Fruit fly (Drosophila melanogaster) whole organism, embryonic: ENCODE data around the gene CG12814.

Experiments
- BEAF-32 ChIP-seq: fragments of 200-800 bp; sonication (Bioruptor generic); optimal IDR thresholded peaks from 3 replicates; lab custom pipeline; 2017; ENCODE audit warnings: missing biosample characterization, missing genetic modification characterization, mild to moderate bottlenecking, moderate library complexity, missing genetic modification reagents
- CG10274 ChIP-seq: fragments of 200-800 bp; sonication (Bioruptor generic); optimal IDR thresholded peaks from 3 replicates; lab custom pipeline; 2017; ENCODE audit warnings: missing biosample characterization, mild to moderate bottlenecking, missing genetic modification characterization
- CG10654 ChIP-seq: fragments of 200-800 bp; sonication (Bioruptor generic); optimal IDR thresholded peaks from 2 replicates; lab custom pipeline; 2016; ENCODE audit warnings: missing biosample characterization, missing genetic modification characterization
- CG12236 ChIP-seq: fragments of 200-800 bp; sonication (Bioruptor generic); optimal IDR thresholded peaks from 2 replicates; lab custom pipeline; 2016; ENCODE audit warnings: missing biosample characterization, missing genetic modification characterization
- CG13287 ChIP-seq: fragments of 200-800 bp; sonication (Bioruptor generic); IDR thresholded peaks from 2 replicates; pipeline ENCODE4 v1.3.6; 2022; ENCODE audit warnings: missing biosample characterization, missing genetic modification characterization; ENCODE audit not compliant: partially characterized antibody
- CG13894 ChIP-seq: fragments of 200-800 bp; sonication (Bioruptor generic); optimal IDR thresholded peaks from 3 replicates; lab custom pipeline; 2018; ENCODE audit warnings: missing biosample characterization, mild to moderate bottlenecking, missing genetic modification characterization, moderate library complexity
- CG15514 ChIP-seq: fragments of 200-800 bp; sonication (Bioruptor generic); optimal IDR thresholded peaks from 3 replicates; lab custom pipeline; 2017; ENCODE audit warnings: missing biosample characterization, missing genetic modification characterization, mild to moderate bottlenecking, moderate library complexity, missing genetic modification reagents
- CG17328 ChIP-seq: fragments of 200-800 bp; sonication (Bioruptor generic); IDR thresholded peaks from 2 replicates; pipeline ENCODE4 v1.3.6; 2022; ENCODE audit warnings: missing biosample characterization, missing genetic modification characterization
- CG2712 ChIP-seq: fragments of 200-800 bp; optimal IDR thresholded peaks from 3 replicates; lab custom pipeline; 2019; ENCODE audit warnings: missing biosample characterization, mild to moderate bottlenecking, missing genetic modification characterization, moderate library complexity
- CG31365 ChIP-seq: fragments of 200-800 bp; sonication (Bioruptor generic); optimal IDR thresholded peaks from 2 replicates; lab custom pipeline; 2018; ENCODE audit warnings: missing biosample characterization, mild to moderate bottlenecking, missing genetic modification characterization
- CG7928 ChIP-seq: fragments of 200-800 bp; sonication (Bioruptor generic); optimal IDR thresholded peaks from 2 replicates; lab custom pipeline; 2017; ENCODE audit warnings: missing biosample characterization, mild to moderate bottlenecking, missing genetic modification characterization
- CG9932 ChIP-seq: fragments of 200-800 bp; sonication (Bioruptor generic); IDR thresholded peaks from 2 replicates; pipeline ENCODE4 v1.3.6; 2022; ENCODE audit warnings: missing biosample characterization, missing genetic modification characterization
- CoRest ChIP-seq: fragments of 200-800 bp; sonication (Bioruptor generic); optimal IDR thresholded peaks from 3 replicates; lab custom pipeline; 2018; ENCODE audit warnings: missing biosample characterization, mild to moderate bottlenecking, missing genetic modification characterization, moderate library complexity
- Dll ChIP-seq: fragments of 200-800 bp; sonication (Bioruptor generic); IDR thresholded peaks from 4 replicates; pipeline ENCODE4 v1.3.6; 2022; ENCODE audit warnings: missing biosample characterization, missing genetic modification characterization; ENCODE audit not compliant: partially characterized antibody
- Dp ChIP-seq: fragments of 200-800 bp; sonication (Bioruptor generic); optimal IDR thresholded peaks from 2 replicates; lab custom pipeline; 2018; ENCODE audit warnings: missing biosample characterization, mild to moderate bottlenecking, missing genetic modification characterization, moderate library complexity
- Dref ChIP-seq: fragments of 200-800 bp; sonication (Bioruptor generic); IDR thresholded peaks from 2 replicates; pipeline ENCODE4 v1.3.6; 2022; ENCODE audit warnings: missing biosample characterization, missing genetic modification characterization
- Drgx ChIP-seq: fragments of 200-800 bp; sonication (Bioruptor generic); IDR thresholded peaks from 2 replicates; pipeline ENCODE4 v1.3.6; 2022; ENCODE audit warnings: missing biosample characterization, missing genetic modification characterization
- HLH4C ChIP-seq: fragments of 200-800 bp; sonication (Bioruptor generic); IDR thresholded peaks from 3 replicates; pipeline ENCODE4 v1.3.6; 2022; ENCODE audit warnings: missing biosample characterization, missing genetic modification characterization; ENCODE audit not compliant: partially characterized antibody
- HmgD ChIP-seq: fragments of 200-800 bp; sonication (Bioruptor generic); optimal IDR thresholded peaks from 3 replicates; lab custom pipeline; 2016; ENCODE audit warnings: missing biosample characterization, missing genetic modification characterization
- MBD-R2 ChIP-seq: fragments of 200-800 bp; sonication (Bioruptor generic); IDR thresholded peaks from 2 replicates; pipeline ENCODE4 v1.3.6; 2022; ENCODE audit warnings: missing biosample characterization, missing genetic modification characterization
- Sox100B ChIP-seq: fragments of 200-800 bp; sonication (Bioruptor generic); optimal IDR thresholded peaks from 3 replicates; lab custom pipeline; 2018; ENCODE audit warnings: missing biosample characterization, mild to moderate bottlenecking, missing genetic modification characterization
- Sry-δ ChIP-seq: fragments of 200-800 bp; sonication (Bioruptor generic); optimal IDR thresholded peaks from 2 replicates; lab custom pipeline; 2016; ENCODE audit warnings: missing biosample characterization, missing genetic modification characterization
- ems ChIP-seq: fragments of 200-800 bp; sonication (Bioruptor generic); optimal IDR thresholded peaks from 3 replicates; lab custom pipeline; 2016; ENCODE audit warnings: missing biosample characterization, missing genetic modification characterization
- eve ChIP-seq, 2 experiments: fragments of >200 bp; optimal IDR thresholded peaks; 2 replicates each; lab custom pipeline; 2017; ENCODE audit warnings: missing biosample characterization in 2 of 2, missing genetic modification characterization in 2 of 2
- gfzf ChIP-seq: fragments of 200-800 bp; sonication (Bioruptor generic); optimal IDR thresholded peaks from 2 replicates; lab custom pipeline; 2016; ENCODE audit warnings: missing biosample characterization, mild to moderate bottlenecking, missing genetic modification characterization, moderate library complexity
- jing ChIP-seq: fragments of 200-800 bp; sonication (Bioruptor generic); optimal IDR thresholded peaks from 2 replicates; lab custom pipeline; 2018; ENCODE audit warnings: missing biosample characterization, mild to moderate bottlenecking, missing genetic modification characterization
- kah ChIP-seq: fragments of 200-800 bp; sonication (Bioruptor generic); optimal IDR thresholded peaks from 2 replicates; lab custom pipeline; 2018; ENCODE audit warnings: missing biosample characterization, mild to moderate bottlenecking, missing genetic modification characterization
- lab ChIP-seq: fragments of 200-800 bp; sonication (Bioruptor generic); optimal IDR thresholded peaks from 3 replicates; lab custom pipeline; 2017; ENCODE audit warnings: missing biosample characterization, missing genetic modification characterization, mild to moderate bottlenecking, moderate library complexity, missing genetic modification reagents
- mld ChIP-seq: fragments of 200-800 bp; sonication (Bioruptor generic); IDR thresholded peaks from 3 replicates; pipeline ENCODE4 v1.3.6; 2022; ENCODE audit warnings: missing biosample characterization, missing genetic modification characterization; ENCODE audit not compliant: partially characterized antibody
- nom ChIP-seq: fragments of 200-800 bp; sonication (Bioruptor generic); optimal IDR thresholded peaks from 2 replicates; lab custom pipeline; 2017; ENCODE audit warnings: missing biosample characterization, missing genetic modification characterization, mild to moderate bottlenecking, moderate library complexity, missing genetic modification reagents
- onecut ChIP-seq: fragments of 200-800 bp; sonication (Bioruptor generic); IDR thresholded peaks from 2 replicates; pipeline ENCODE4 v1.3.6; 2022; ENCODE audit warnings: missing biosample characterization, missing genetic modification characterization
- pzg ChIP-seq: fragments of 200-800 bp; sonication (Bioruptor generic); optimal IDR thresholded peaks from 3 replicates; lab custom pipeline; 2018; ENCODE audit warnings: missing biosample characterization, mild to moderate bottlenecking, missing genetic modification characterization, moderate library complexity
- row ChIP-seq: fragments of 200-800 bp; sonication (Bioruptor generic); IDR thresholded peaks from 3 replicates; pipeline ENCODE4 v1.3.6; 2022; ENCODE audit warnings: missing biosample characterization, missing genetic modification characterization
- schlank ChIP-seq: fragments of 200-800 bp; sonication (Bioruptor generic); optimal IDR thresholded peaks from 2 replicates; lab custom pipeline; 2018; ENCODE audit warnings: missing biosample characterization, mild to moderate bottlenecking, missing genetic modification characterization
- slbo ChIP-seq: fragments of 200-800 bp; sonication (Bioruptor generic); IDR thresholded peaks from 2 replicates; pipeline ENCODE4 v1.3.6; 2022; ENCODE audit warnings: missing biosample characterization, missing genetic modification characterization
- stwl ChIP-seq: fragments of 200-800 bp; sonication (Bioruptor generic); optimal IDR thresholded peaks from 3 replicates; lab custom pipeline; 2018; ENCODE audit warnings: missing biosample characterization, mild to moderate bottlenecking, missing genetic modification characterization, moderate library complexity
- z ChIP-seq: fragments of 200-800 bp; sonication (Bioruptor generic); IDR thresholded peaks from 3 replicates; pipeline ENCODE4 v1.3.6; 2022; ENCODE audit warnings: missing biosample characterization, missing genetic modification characterization

Gene CG12814

DNA sequence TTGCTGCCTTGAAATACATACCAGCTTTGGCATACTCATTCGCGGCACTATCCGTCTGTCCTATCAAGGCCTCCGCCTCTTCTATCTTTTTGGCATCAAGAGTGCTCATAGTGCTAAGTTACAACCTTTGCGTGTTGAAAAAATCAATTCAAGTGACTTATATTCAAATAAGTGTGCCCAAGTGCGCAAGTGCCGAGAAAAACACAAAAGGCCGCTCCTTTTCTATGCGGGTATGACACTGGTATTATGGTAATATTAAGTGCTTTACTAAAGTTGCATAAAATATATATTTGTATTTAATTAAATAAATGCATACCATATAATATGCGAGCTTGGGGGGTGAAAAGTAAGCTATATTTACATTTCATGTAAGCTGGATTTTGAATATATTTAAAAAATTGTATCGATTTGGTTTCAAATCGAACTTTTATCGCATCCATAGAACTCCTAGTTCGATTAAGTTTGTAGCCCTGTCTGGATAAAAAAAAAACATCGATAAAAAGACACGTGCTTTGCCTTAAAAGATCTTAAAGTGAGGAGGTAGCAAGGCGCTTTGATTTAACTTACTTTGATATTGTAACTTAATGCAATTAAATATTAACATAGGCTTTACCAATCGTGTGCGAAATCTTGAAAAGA lies 68.0 kb downstream of the CG12814 start, which contains the start of the genes gammaSnap2 and ATPsynepsilonL:
Gene gammaSnap2 (minus strand): TSS at position 135 of the 639 bp plus-strand sequence.
Gene ATPsynepsilonL (plus strand): TSS at position 508 of the 639 bp plus-strand sequence.
- TF ChIP-seq CG10654 (GFP tag; lab: Kevin White, UChicago) (no peak), CG9932 (GFP tag; lab: Robert Waterston, UW) (no peak), kah (GFP tag; lab: Kevin White, UChicago) (no peak), CG17328 (GFP tag; lab: Robert Waterston, UW) (no peak), CoRest (tag; lab: Kevin White, UChicago) (no peak), stwl (tag; lab: Kevin White, UChicago) (peak; percentile 81), HmgD (GFP tag; lab: Kevin White, UChicago) (no peak), ems (GFP tag; lab: Kevin White, UChicago) (no peak), eve (GFP tag; optimal IDR thresholded peaks at IDR 0.05; lab: Kevin White, UChicago) (peak in 1 of 2 experiments; percentile 9), row (GFP tag; lab: Robert Waterston, UW) (0 out of 3 replicates have a peak, but pooled peaks have one; percentile 23), slbo (GFP tag; lab: Robert Waterston, UW) (no peak), mld (GFP tag; lab: Robert Waterston, UW) (0 out of 3 replicates have a peak, but pooled peaks have one; percentile 12), jing (GFP tag; lab: Kevin White, UChicago) (no peak), CG13894 (tag; lab: Kevin White, UChicago) (peak; percentile 18), CG15514 (GFP tag; lab: Kevin White, UChicago) (peak; percentile 97), nom (no peak), BEAF-32 (GFP tag; lab: Kevin White, UChicago) (peak; percentile 27), CG31365 (tag; lab: Kevin White, UChicago) (no peak), CG2712 (tag; lab: Kevin White, UChicago) (no peak), Sox100B (GFP tag; lab: Kevin White, UChicago) (no peak), CG12236 (no peak), Dref (GFP tag; lab: Robert Waterston, UW) (peak; percentile 38; the same call in 1 of the 2 replicates), MBD-R2 (GFP tag; lab: Robert Waterston, UW) (peak; percentile 36; the same call in 1 of the 2 replicates), pzg (GFP tag; lab: Kevin White, UChicago) (peak; percentile 4), Dll (GFP tag; lab: Robert Waterston, UW) (0 out of 4 replicates have a peak, but pooled peaks have one; percentile 51), schlank (no peak), Sry-δ (peak; percentile 4), CG13287 (GFP tag; lab: Robert Waterston, UW) (peak; percentile 41; the same call in 1 of the 2 replicates), Dp (GFP tag; lab: Kevin White, UChicago) (peak; percentile 14), gfzf (GFP tag; lab: Kevin White, UChicago) (peak; percentile 40), CG7928 (GFP tag; lab: Kevin White, UChicago) (peak; percentile 18), z (GFP tag; lab: Robert Waterston, UW) (no peak), lab (GFP tag; lab: Kevin White, UChicago) (no peak), Drgx (GFP tag; lab: Robert Waterston, UW) (no peak), CG10274 (no peak), onecut (GFP tag; lab: Robert Waterston, UW) (peak; percentile 89), HLH4C (0 out of 3 replicates have a peak, but pooled peaks have one; percentile 26)
